Worm (Caenorhabditis elegans) whole organism, L1 larva: ENCODE measurements around the gene F52B11.5.

ENCODE experiments used
- Y116A8C.19 ChIP-seq: sonication (generic microtip); optimal IDR thresholded peaks from 2 replicates; lab custom pipeline; 2016; ENCODE audit warnings: missing compliant biosample characterization, missing genetic modification characterization, borderline replicate concordance
- blmp-1 ChIP-seq: fragments of 150-350 bp; optimal IDR thresholded peaks from 2 replicates; lab custom pipeline; 2014; ENCODE audit warnings: missing biosample characterization, missing genetic modification characterization
- ceh-63 ChIP-seq: fragments of 200-800 bp; sonication (Bioruptor generic); optimal IDR thresholded peaks from 2 replicates; lab custom pipeline; 2018; ENCODE audit warnings: mild to moderate bottlenecking, missing genetic modification characterization, missing compliant biosample characterization
- ceh-8 ChIP-seq: fragments of 200-800 bp; sonication (Bioruptor generic); optimal IDR thresholded peaks from 2 replicates; lab custom pipeline; 2018; ENCODE audit warnings: mild to moderate bottlenecking, missing genetic modification characterization, moderate library complexity, missing compliant biosample characterization
- ceh-88 ChIP-seq: fragments of 200-800 bp; sonication (Bioruptor generic); IDR thresholded peaks from 2 replicates; pipeline ENCODE4 v1.3.6; 2022; ENCODE audit warnings: missing genetic modification characterization, missing compliant biosample characterization
- ces-1 ChIP-seq: fragments of 150-350 bp; optimal IDR thresholded peaks from 2 replicates; lab custom pipeline; 2014; ENCODE audit warnings: missing biosample characterization, missing genetic modification reagents, missing genetic modification characterization
- egl-27 ChIP-seq, 2 experiments: fragments of 150-350 bp in 1 of 2; sonication (generic microtip); optimal IDR thresholded peaks; 3 replicates each; lab custom pipeline; 2017 to 2018; ENCODE audit warnings: missing biosample characterization in 2 of 2, missing genetic modification characterization in 2 of 2, missing genetic modification reagents in 2 of 2
- elt-3 ChIP-seq, 6 experiments: fragments of 150-350 bp in 1 of 6; sonication (generic microtip); optimal IDR thresholded peaks; 2 replicates each; lab custom pipeline; 2017 to 2018; ENCODE audit warnings: missing biosample characterization in 6 of 6, missing genetic modification characterization in 6 of 6, inconsistent platforms in 1 of 6
- fkh-10 ChIP-seq: sonication (generic microtip); optimal IDR thresholded peaks from 2 replicates; lab custom pipeline; 2017; ENCODE audit warnings: missing biosample characterization, missing genetic modification reagents, missing genetic modification characterization
- fos-1 ChIP-seq: fragments of 150-350 bp; optimal IDR thresholded peaks from 2 replicates; lab custom pipeline; 2014; ENCODE audit warnings: missing biosample characterization, missing genetic modification characterization
- grh-1 ChIP-seq: fragments of 200-800 bp; sonication (Bioruptor generic); IDR thresholded peaks from 2 replicates; pipeline ENCODE4 v1.3.6; 2022; ENCODE audit warnings: missing genetic modification reagents, missing genetic modification characterization, missing compliant biosample characterization
- hlh-17 ChIP-seq: fragments of 200-800 bp; sonication (Bioruptor generic); optimal IDR thresholded peaks from 2 replicates; lab custom pipeline; 2018; ENCODE audit warnings: missing genetic modification characterization, mild to moderate bottlenecking, missing compliant biosample characterization, moderate library complexity, borderline replicate concordance
- hlh-4 ChIP-seq: sonication (generic microtip); optimal IDR thresholded peaks from 2 replicates; lab custom pipeline; 2016; ENCODE audit warnings: mild to moderate bottlenecking, missing genetic modification characterization, missing compliant biosample characterization
- isw-1 ChIP-seq: fragments of 200-800 bp; sonication (Bioruptor generic); IDR thresholded peaks from 2 replicates; pipeline ENCODE4 v1.3.6; 2022; ENCODE audit warnings: missing genetic modification characterization, missing compliant biosample characterization
- lin-13 ChIP-seq: fragments of 150-350 bp; optimal IDR thresholded peaks from 2 replicates; lab custom pipeline; 2014; ENCODE audit warnings: missing biosample characterization, missing genetic modification reagents, missing genetic modification characterization
- lin-14 ChIP-seq: fragments of 200-800 bp; sonication (Bioruptor generic); optimal IDR thresholded peaks from 2 replicates; lab custom pipeline; 2018; ENCODE audit warnings: mild to moderate bottlenecking, missing genetic modification characterization, moderate library complexity, missing compliant biosample characterization
- lin-15B ChIP-seq: fragments of 150-350 bp; sonication (generic microtip); optimal IDR thresholded peaks from 3 replicates; lab custom pipeline; 2014; ENCODE audit warnings: missing biosample characterization, missing genetic modification characterization
- lsy-2 ChIP-seq, 2 experiments: fragments of 150-350 bp; optimal IDR thresholded peaks; 2 replicates each; lab custom pipeline; 2014; ENCODE audit warnings: missing biosample characterization in 2 of 2, missing genetic modification characterization in 2 of 2
- mab-9 ChIP-seq: fragments of 200-800 bp; sonication (Bioruptor generic); IDR thresholded peaks from 2 replicates; pipeline ENCODE4 v1.3.6; 2022; ENCODE audit warnings: missing genetic modification reagents, missing genetic modification characterization, missing compliant biosample characterization
- mdl-1 ChIP-seq, 2 experiments: fragments of 150-350 bp; optimal IDR thresholded peaks; 2 replicates each; lab custom pipeline; 2014 to 2017; ENCODE audit warnings: missing biosample characterization in 2 of 2, missing genetic modification characterization in 2 of 2, inconsistent platforms in 1 of 2
- mep-1 ChIP-seq: fragments of 150-350 bp; optimal IDR thresholded peaks from 2 replicates; lab custom pipeline; 2014; ENCODE audit warnings: missing biosample characterization, missing genetic modification characterization
- nhr-237 ChIP-seq: fragments of 150-350 bp; optimal IDR thresholded peaks from 2 replicates; lab custom pipeline; 2014; ENCODE audit warnings: missing biosample characterization, missing genetic modification characterization
- nhr-71 ChIP-seq: sonication (generic microtip); optimal IDR thresholded peaks from 2 replicates; lab custom pipeline; 2016; ENCODE audit warnings: mild to moderate bottlenecking, missing genetic modification characterization, moderate library complexity, missing compliant biosample characterization
- nhr-85 ChIP-seq: sonication (generic microtip); peaks from one replicate; lab custom pipeline; 2016; ENCODE audit warnings: missing genetic modification characterization, inconsistent platforms, missing compliant biosample characterization
- nhr-90 ChIP-seq: sonication (generic microtip); optimal IDR thresholded peaks from 2 replicates; lab custom pipeline; 2016; ENCODE audit warnings: mild to moderate bottlenecking, missing genetic modification characterization, missing compliant biosample characterization; ENCODE audit not compliant: poor library complexity
- pag-3 ChIP-seq: sonication (generic microtip); optimal IDR thresholded peaks from 2 replicates; lab custom pipeline; 2017; ENCODE audit warnings: missing genetic modification characterization, mild to moderate bottlenecking, missing compliant biosample characterization, antibody characterized with exemption, borderline replicate concordance; ENCODE audit not compliant: insufficient read depth
- pqm-1 ChIP-seq: sonication (generic microtip); optimal IDR thresholded peaks from 3 replicates; lab custom pipeline; 2017; ENCODE audit warnings: missing biosample characterization, missing genetic modification characterization
- rnt-1 ChIP-seq: sonication (generic microtip); optimal IDR thresholded peaks from 2 replicates; lab custom pipeline; 2016; ENCODE audit warnings: mild to moderate bottlenecking, missing genetic modification characterization, moderate library complexity, missing compliant biosample characterization
- snpc-4 ChIP-seq: fragments of 150-350 bp; optimal IDR thresholded peaks from 2 replicates; lab custom pipeline; 2014; ENCODE audit warnings: missing biosample characterization, missing genetic modification characterization
- snu-23 ChIP-seq: sonication (generic microtip); optimal IDR thresholded peaks from 2 replicates; lab custom pipeline; 2016; ENCODE audit warnings: missing genetic modification characterization, missing compliant biosample characterization
- sptf-1 ChIP-seq: fragments of 150-350 bp; optimal IDR thresholded peaks from 2 replicates; lab custom pipeline; 2014; ENCODE audit warnings: missing biosample characterization, missing genetic modification characterization
- tbx-2 ChIP-seq: sonication (generic microtip); optimal IDR thresholded peaks from 2 replicates; lab custom pipeline; 2016; ENCODE audit warnings: missing genetic modification characterization, missing compliant biosample characterization
- unc-130 ChIP-seq: fragments of 150-350 bp; optimal IDR thresholded peaks from 2 replicates; lab custom pipeline; 2017; ENCODE audit warnings: missing biosample characterization, missing genetic modification characterization, inconsistent platforms
- unc-62 ChIP-seq: fragments of 150-350 bp; optimal IDR thresholded peaks from 2 replicates; lab custom pipeline; 2014; ENCODE audit warnings: missing biosample characterization, missing genetic modification reagents, missing genetic modification characterization
- unc-98 ChIP-seq: fragments of 200-800 bp; sonication (Bioruptor generic); IDR thresholded peaks from 2 replicates; pipeline ENCODE4 v1.3.6; 2022; ENCODE audit warnings: missing genetic modification characterization, missing compliant biosample characterization
- zag-1 ChIP-seq: fragments of 150-350 bp; optimal IDR thresholded peaks from 2 replicates; lab custom pipeline; 2014; ENCODE audit warnings: missing biosample characterization, missing genetic modification characterization
- zip-4 ChIP-seq: fragments of 200-800 bp; sonication (Bioruptor generic); optimal IDR thresholded peaks from 2 replicates; lab custom pipeline; 2018; ENCODE audit warnings: mild to moderate bottlenecking, missing genetic modification characterization, moderate library complexity, missing compliant biosample characterization
- ztf-11 ChIP-seq, 2 experiments: sonication (generic microtip); optimal IDR thresholded peaks; 2 replicates each; lab custom pipeline; 2016 to 2017; ENCODE audit warnings: missing genetic modification characterization in 2 of 2, missing biosample characterization in 1 of 2, missing compliant biosample characterization in 1 of 2
- ztf-4 ChIP-seq: fragments of 150-350 bp; optimal IDR thresholded peaks from 2 replicates; lab custom pipeline; 2014; ENCODE audit warnings: missing biosample characterization, missing genetic modification characterization

Gene F52B11.5

ce11 chrIV:14133400-14133799, 30.4 kb upstream of the F52B11.5 start:
- TF ChIP-seq hlh-17 (GFP tag; lab: Kevin White, UChicago) (no peak), grh-1 (no peak), fos-1 (tag; lab: Kevin White, UChicago) (no peak), lin-14 (no peak), elt-3 (tag; optimal IDR thresholded peaks at IDR 0.05; lab: Kevin White, UChicago) (no peak), unc-130 (tag; lab: Kevin White, UChicago) (no peak), mdl-1 (tag; optimal IDR thresholded peaks at IDR 0.05; lab: Kevin White, UChicago) (no peak), ces-1 (GFP tag; lab: Kevin White, UChicago) (no peak), ztf-11 (tag; optimal IDR thresholded peaks at IDR 0.05; lab: Kevin White, UChicago) (no peak)

- TF ChIP-seq egl-27 (tag; optimal IDR thresholded peaks at IDR 0.05; lab: Kevin White, UChicago) (no peak), pag-3 (tag; lab: Kevin White, UChicago) (no peak), mab-9 (no peak), lin-15B (tag; lab: Kevin White, UChicago) (no peak), ceh-8 (GFP tag; lab: Kevin White, UChicago) (no peak), blmp-1 (no peak), snpc-4 (tag; lab: Kevin White, UChicago) (no peak), mdl-1 (tag; optimal IDR thresholded peaks at IDR 0.05; lab: Kevin White, UChicago) (no peak), unc-98 (no peak), lin-13 (GFP tag; lab: Kevin White, UChicago) (no peak), ces-1 (GFP tag; lab: Kevin White, UChicago) (no peak), ceh-88 (GFP tag; lab: Robert Waterston, UW) (no peak), fos-1 (tag; lab: Kevin White, UChicago) (no peak), hlh-4 (tag; lab: Kevin White, UChicago) (no peak), zip-4 (GFP tag; lab: Kevin White, UChicago) (no peak), tbx-2 (no peak), snu-23 (GFP tag; lab: Kevin White, UChicago) (no peak), fkh-10 (no peak)
These were observed 28.7 kb upstream of the F52B11.5 start, which contains the start of gene srz-59 for ce11 chrIV:14131770-14132169. TSS of gene srz-59 (plus strand) at chrIV:14132070.

ce11 chrIV:14129091-14129490, 26.1 kb upstream of the F52B11.5 start, which contains the start of gene srz-42:
TSS of gene srz-42 (plus strand) at chrIV:14129391.
- TF ChIP-seq unc-98: no peak
- no peak for TF ChIP-seq unc-62
- TF ChIP-seq nhr-71: no peak
- TF ChIP-seq lsy-2 (tag; optimal IDR thresholded peaks at IDR 0.05; lab: Kevin White, UChicago): no peak
- TF ChIP-seq snu-23 (GFP tag; lab: Kevin White, UChicago): no peak
- TF ChIP-seq fos-1 (tag; lab: Kevin White, UChicago): no peak
- TF ChIP-seq nhr-90 (tag; lab: Kevin White, UChicago): no peak
- TF ChIP-seq sptf-1 (tag; lab: Kevin White, UChicago): no peak
- TF ChIP-seq hlh-4 (tag; lab: Kevin White, UChicago): no peak
- TF ChIP-seq pqm-1 (tag; lab: Kevin White, UChicago): no peak
- TF ChIP-seq zag-1: no peak
- TF ChIP-seq isw-1 (GFP tag; lab: Robert Waterston, UW): no peak
- no peak for TF ChIP-seq ceh-63 (GFP tag; lab: Kevin White, UChicago)
- no peak for TF ChIP-seq mep-1 (tag; lab: Kevin White, UChicago)
- TF ChIP-seq nhr-85: no peak
- no peak for TF ChIP-seq ztf-4
- TF ChIP-seq rnt-1 (tag; lab: Kevin White, UChicago): no peak
- TF ChIP-seq nhr-237 (tag; lab: Kevin White, UChicago): no peak
- TF ChIP-seq Y116A8C.19 (tag; lab: Kevin White, UChicago): no peak
